Fruit fly (Drosophila melanogaster) whole organism, wandering third instar larva: ENCODE data around the gene Rab9Fb.

Source experiments
- CG32264 ChIP-seq: fragments of 200-800 bp; sonication (Bioruptor generic); optimal IDR thresholded peaks from 2 replicates; lab custom pipeline; 2016; ENCODE audit warnings: missing biosample characterization, missing genetic modification characterization
- Dfd ChIP-seq: fragments of >200 bp; optimal IDR thresholded peaks from 2 replicates; lab custom pipeline; 2017; ENCODE audit warnings: missing biosample characterization, missing genetic modification characterization
- Dif ChIP-seq: fragments of 200-275, 200-300 bp; sonication (Bioruptor generic); optimal IDR thresholded peaks from 2 replicates; lab custom pipeline; 2018; ENCODE audit warnings: missing biosample characterization, missing genetic modification characterization; ENCODE audit not compliant: partially characterized antibody
- HLH106 ChIP-seq: fragments of 200-800 bp; optimal IDR thresholded peaks from 3 replicates; lab custom pipeline; 2019; ENCODE audit warnings: missing biosample characterization, mild to moderate bottlenecking, missing genetic modification characterization, moderate library complexity
- Hnf4 ChIP-seq: fragments of 200-800 bp; sonication (Bioruptor generic); optimal IDR thresholded peaks from 2 replicates; lab custom pipeline; 2016; ENCODE audit warnings: missing biosample characterization, mild to moderate bottlenecking, missing genetic modification characterization
- Hr78 ChIP-seq: fragments of >200 bp; optimal IDR thresholded peaks from 2 replicates; lab custom pipeline; 2017; ENCODE audit warnings: missing biosample characterization, missing genetic modification characterization
- Rel ChIP-seq, 2 experiments: fragments of 200-800 bp; sonication (Bioruptor generic) in 1 of 2; optimal IDR thresholded peaks; 2 replicates in 1 of 2; 3 replicates in 1 of 2; lab custom pipeline; 2016 to 2019; ENCODE audit warnings: mild to moderate bottlenecking in 2 of 2, missing biosample characterization in 2 of 2, missing genetic modification characterization in 2 of 2, moderate library complexity in 1 of 2
- Sp1 ChIP-seq: fragments of 200-800 bp; sonication (Bioruptor generic); optimal IDR thresholded peaks from 3 replicates; lab custom pipeline; 2019; ENCODE audit warnings: missing biosample characterization, mild to moderate bottlenecking, missing genetic modification characterization, moderate library complexity
- br ChIP-seq: fragments of 200-800 bp; sonication (Bioruptor generic); optimal IDR thresholded peaks from 2 replicates; lab custom pipeline; 2016; ENCODE audit warnings: missing biosample characterization, missing genetic modification characterization
- brk ChIP-seq: fragments of 200-800 bp; sonication (Bioruptor generic); optimal IDR thresholded peaks from 2 replicates; lab custom pipeline; 2016; ENCODE audit warnings: missing biosample characterization, mild to moderate bottlenecking, missing genetic modification characterization
- dmrt93B ChIP-seq: fragments of 200-800 bp; sonication (Bioruptor generic); optimal IDR thresholded peaks from 2 replicates; lab custom pipeline; 2018; ENCODE audit warnings: missing biosample characterization, mild to moderate bottlenecking, missing genetic modification characterization
- ey ChIP-seq: fragments of 200-800 bp; sonication (Bioruptor generic); optimal IDR thresholded peaks from 2 replicates; lab custom pipeline; 2016; ENCODE audit warnings: missing biosample characterization, missing genetic modification characterization
- foxo ChIP-seq, 2 experiments: fragments of 200-800 bp; sonication (Bioruptor generic); optimal IDR thresholded peaks; 2 replicates in 1 of 2; 3 replicates in 1 of 2; lab custom pipeline; 2016 to 2017; ENCODE audit warnings: missing biosample characterization in 2 of 2, missing genetic modification characterization in 2 of 2
- fru ChIP-seq: fragments of 200-800 bp; sonication (Bioruptor generic); optimal IDR thresholded peaks from 3 replicates; lab custom pipeline; 2016; ENCODE audit warnings: missing biosample characterization, mild to moderate bottlenecking, missing genetic modification characterization
- h ChIP-seq: fragments of 200-800 bp; sonication (Bioruptor generic); optimal IDR thresholded peaks from 3 replicates; lab custom pipeline; 2016; ENCODE audit warnings: missing biosample characterization, mild to moderate bottlenecking, missing genetic modification characterization
- psq ChIP-seq: fragments of 200-800 bp; sonication (Bioruptor generic); optimal IDR thresholded peaks from 3 replicates; lab custom pipeline; 2017; ENCODE audit warnings: missing biosample characterization, mild to moderate bottlenecking, missing genetic modification characterization, moderate library complexity
- sv ChIP-seq: fragments of 200-800 bp; sonication (Bioruptor generic); optimal IDR thresholded peaks from 3 replicates; lab custom pipeline; 2016; ENCODE audit warnings: missing biosample characterization, missing genetic modification characterization
- tai ChIP-seq: sonication (Bioruptor generic); optimal IDR thresholded peaks from 2 replicates; lab custom pipeline; 2016; ENCODE audit warnings: missing biosample characterization, missing genetic modification characterization

Gene Rab9Fb

DNA sequence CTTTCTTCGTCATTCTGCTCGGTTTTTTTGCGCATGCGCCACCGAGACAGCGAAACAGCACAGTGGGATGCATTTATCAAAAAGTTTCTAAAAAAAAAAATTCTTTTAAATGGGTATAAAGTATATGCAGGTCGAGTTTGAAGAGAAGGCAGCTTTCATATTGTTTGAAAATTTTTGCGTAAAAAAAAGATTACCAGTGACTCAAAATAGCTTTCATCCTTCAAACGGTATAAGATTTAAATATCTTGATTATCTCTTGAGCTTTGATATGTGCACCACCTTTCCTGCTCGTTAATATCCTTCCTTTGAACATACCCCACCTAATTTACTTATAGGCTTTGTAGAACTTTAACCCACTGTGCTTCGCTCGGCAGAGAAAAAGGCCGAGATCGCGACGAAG is 47.2 kb downstream of the Rab9Fb start:
- no peak for TF ChIP-seq Hr78 (GFP tag; lab: Kevin White, UChicago)
- no peak for TF ChIP-seq ey (GFP tag; lab: Kevin White, UChicago)
- peak; percentile 24 for TF ChIP-seq Sp1 (GFP tag; lab: Kevin White, UChicago)
- TF ChIP-seq Dif (GFP tag; lab: Kevin White, UChicago), result no peak
- peak in 1 of 2 experiments; percentile 42 for TF ChIP-seq foxo (GFP tag; optimal IDR thresholded peaks at IDR 0.05; lab: Kevin White, UChicago)
- TF ChIP-seq Hnf4 (GFP tag; lab: Kevin White, UChicago), result no peak
- TF ChIP-seq Dfd, result no peak
- TF ChIP-seq tai, result no peak
- TF ChIP-seq HLH106 (tag; lab: Kevin White, UChicago), result no peak
- no peak for TF ChIP-seq brk
- TF ChIP-seq psq, result peak; percentile 7
- TF ChIP-seq CG32264 (GFP tag; lab: Kevin White, UChicago), result no peak
- TF ChIP-seq dmrt93B (GFP tag; lab: Kevin White, UChicago), result no peak
- peak; percentile 60 for TF ChIP-seq fru (GFP tag; lab: Kevin White, UChicago)
- peak; percentile 36 for TF ChIP-seq sv (GFP tag; lab: Kevin White, UChicago)
- TF ChIP-seq Rel (GFP tag; optimal IDR thresholded peaks at IDR 0.05; lab: Kevin White, UChicago), result no peak
- TF ChIP-seq Rel (tag; optimal IDR thresholded peaks at IDR 0.05; lab: Kevin White, UChicago), result no peak
- TF ChIP-seq br (GFP tag; lab: Kevin White, UChicago), result no peak
- TF ChIP-seq h, result peak; percentile 3
